Worm (Caenorhabditis elegans): ENCODE measurements around the gene dph-3.
A peak's percentile ranks its signal among the peaks of the same experiment; 100 is the strongest.

Gene dph-3

ce11 chrIV:9706704-9707197 is at the start of gene dph-3, which contains the start of gene dcaf-1:
Gene dph-3, plus strand, starts transcription at chrIV:9707147.
Gene dcaf-1, minus strand, starts transcription at chrIV:9706723.
- TF ChIP-seq med-1 (GFP tag; optimal IDR thresholded peaks at IDR 0.05; ENCODE audit: insufficient read depth), result no peak
- no peak for TF ChIP-seq tab-1 (GFP tag; IDR thresholded peaks at IDR 0.05)
- no peak for TF ChIP-seq flt-1 (GFP tag; IDR thresholded peaks at IDR 0.05)
- no peak for TF ChIP-seq ref-1 (GFP tag; conservative IDR thresholded peaks at IDR 0.05)
- TF ChIP-seq klf-2 (GFP tag; conservative IDR thresholded peaks at IDR 0.05), result no peak
- TF ChIP-seq ztf-23 (GFP tag; IDR thresholded peaks at IDR 0.05), result no peak
- TF ChIP-seq ztf-29 (GFP tag; IDR thresholded peaks at IDR 0.05), result no peak
- no peak for TF ChIP-seq cog-1 (tag; optimal IDR thresholded peaks at IDR 0.05)
- TF ChIP-seq T22C8.4 (GFP tag; IDR thresholded peaks at IDR 0.05), result no peak

ce11 chrIV:9657753-9658152 is 49.2 kb upstream of the dph-3 start, which contains the start of gene acc-1:
Gene acc-1, plus strand, starts transcription at chrIV:9658053.
- TF ChIP-seq klf-2 (GFP tag; conservative IDR thresholded peaks at IDR 0.05) (no peak), ztf-23 (GFP tag; IDR thresholded peaks at IDR 0.05) (no peak), ztf-29 (GFP tag; IDR thresholded peaks at IDR 0.05) (no peak), T22C8.4 (GFP tag; IDR thresholded peaks at IDR 0.05) (no peak)

ce11 chrIV:9659999-9660398 is 46.9 kb upstream of the dph-3 start:
- no peak for TF ChIP-seq T22C8.4 (GFP tag; IDR thresholded peaks at IDR 0.05)
- no peak for TF ChIP-seq ref-1 (GFP tag; conservative IDR thresholded peaks at IDR 0.05)
- TF ChIP-seq tab-1 (GFP tag; IDR thresholded peaks at IDR 0.05), result no peak
- TF ChIP-seq ztf-29 (GFP tag; IDR thresholded peaks at IDR 0.05), result no peak
- no peak for TF ChIP-seq klf-2 (GFP tag; conservative IDR thresholded peaks at IDR 0.05)

ce11 chrIV:9667084-9667483 is 39.9 kb upstream of the dph-3 start:
- TF ChIP-seq ztf-29 (GFP tag; IDR thresholded peaks at IDR 0.05) (no peak), ref-1 (GFP tag; conservative IDR thresholded peaks at IDR 0.05) (no peak), ztf-23 (GFP tag; IDR thresholded peaks at IDR 0.05) (no peak), cog-1 (tag; optimal IDR thresholded peaks at IDR 0.05) (peak; percentile 17)

- TF ChIP-seq ref-1 (GFP tag; conservative IDR thresholded peaks at IDR 0.05) (no peak), T22C8.4 (GFP tag; IDR thresholded peaks at IDR 0.05) (no peak), tab-1 (GFP tag; IDR thresholded peaks at IDR 0.05) (no peak), ztf-29 (GFP tag; IDR thresholded peaks at IDR 0.05) (no peak), klf-2 (GFP tag; conservative IDR thresholded peaks at IDR 0.05) (no peak), ztf-23 (GFP tag; IDR thresholded peaks at IDR 0.05) (no peak), flt-1 (GFP tag; IDR thresholded peaks at IDR 0.05) (no peak), cog-1 (tag; optimal IDR thresholded peaks at IDR 0.05) (no peak), med-1 (GFP tag; optimal IDR thresholded peaks at IDR 0.05; ENCODE audit: insufficient read depth) (no peak)
Measured at ce11 chrIV:9668103-9668672, 38.8 kb upstream of the dph-3 start.

ce11 chrIV:9669969-9670368 is 37.0 kb upstream of the dph-3 start:
- TF ChIP-seq tab-1 (GFP tag; IDR thresholded peaks at IDR 0.05) (no peak), ref-1 (GFP tag; conservative IDR thresholded peaks at IDR 0.05) (no peak), T22C8.4 (GFP tag; IDR thresholded peaks at IDR 0.05) (no peak), cog-1 (tag; optimal IDR thresholded peaks at IDR 0.05) (no peak), klf-2 (GFP tag; conservative IDR thresholded peaks at IDR 0.05) (no peak), med-1 (GFP tag; optimal IDR thresholded peaks at IDR 0.05; ENCODE audit: insufficient read depth) (no peak)

- no peak for TF ChIP-seq ref-1 (GFP tag; conservative IDR thresholded peaks at IDR 0.05)
Measured at ce11 chrIV:9671001-9671652, 35.8 kb upstream of the dph-3 start.

- TF ChIP-seq ref-1 (GFP tag; conservative IDR thresholded peaks at IDR 0.05), result no peak
- no peak for TF ChIP-seq med-1 (GFP tag; optimal IDR thresholded peaks at IDR 0.05; ENCODE audit: insufficient read depth)
- TF ChIP-seq ztf-23 (GFP tag; IDR thresholded peaks at IDR 0.05), result no peak
- TF ChIP-seq tab-1 (GFP tag; IDR thresholded peaks at IDR 0.05), result no peak
- no peak for TF ChIP-seq T22C8.4 (GFP tag; IDR thresholded peaks at IDR 0.05)
- no peak for TF ChIP-seq flt-1 (GFP tag; IDR thresholded peaks at IDR 0.05)
- TF ChIP-seq ztf-29 (GFP tag; IDR thresholded peaks at IDR 0.05), result no peak
- TF ChIP-seq klf-2 (GFP tag; conservative IDR thresholded peaks at IDR 0.05), result no peak
- TF ChIP-seq cog-1 (tag; optimal IDR thresholded peaks at IDR 0.05), result no peak
Measured at ce11 chrIV:9672434-9672833, 34.5 kb upstream of the dph-3 start.

- no peak for TF ChIP-seq ztf-23 (GFP tag; IDR thresholded peaks at IDR 0.05)
- TF ChIP-seq klf-2 (GFP tag; conservative IDR thresholded peaks at IDR 0.05), result no peak
- no peak for TF ChIP-seq ztf-29 (GFP tag; IDR thresholded peaks at IDR 0.05)
- no peak for TF ChIP-seq tab-1 (GFP tag; IDR thresholded peaks at IDR 0.05)
- TF ChIP-seq med-1 (GFP tag; optimal IDR thresholded peaks at IDR 0.05; ENCODE audit: insufficient read depth), result no peak
- TF ChIP-seq ref-1 (GFP tag; conservative IDR thresholded peaks at IDR 0.05), result no peak
- no peak for TF ChIP-seq T22C8.4 (GFP tag; IDR thresholded peaks at IDR 0.05)
- no peak for TF ChIP-seq flt-1 (GFP tag; IDR thresholded peaks at IDR 0.05)
- no peak for TF ChIP-seq cog-1 (tag; optimal IDR thresholded peaks at IDR 0.05)
Measured at ce11 chrIV:9673206-9673605, 33.7 kb upstream of the dph-3 start.

ce11 chrIV:9673683-9674336 is 33.1 kb upstream of the dph-3 start:
- TF ChIP-seq ref-1 (GFP tag; conservative IDR thresholded peaks at IDR 0.05) (no peak), flt-1 (GFP tag; IDR thresholded peaks at IDR 0.05) (no peak), tab-1 (GFP tag; IDR thresholded peaks at IDR 0.05) (no peak), klf-2 (GFP tag; conservative IDR thresholded peaks at IDR 0.05) (no peak)

All from whole organism, midembryonic.